Fruit fly (Drosophila melanogaster): ENCODE measurements around the gene CG9004.

Gene CG9004

dm6 chr3L:2373421-2374043 lies at the start of gene CG9004, which contains the start of gene mRpL23 (continued):
- TF ChIP-seq dpn (GFP tag; optimal IDR thresholded peaks at IDR 0.05): peak; percentile 99
- TF ChIP-seq mirr (GFP tag; optimal IDR thresholded peaks at IDR 0.05): peak; percentile 99
- TF ChIP-seq slou (GFP tag; optimal IDR thresholded peaks at IDR 0.05): peak; percentile 99
- peak; percentile 99 for TF ChIP-seq CrebB (tag; optimal IDR thresholded peaks at IDR 0.05)
- TF ChIP-seq CG16863 (GFP tag; optimal IDR thresholded peaks at IDR 0.05): peak; percentile 98
- peak; percentile 89 for TF ChIP-seq grn (GFP tag; optimal IDR thresholded peaks at IDR 0.05)
- peak; percentile 99 for TF ChIP-seq CG9215 (GFP tag; IDR thresholded peaks at IDR 0.05)
- peak; percentile 96 for TF ChIP-seq CG33557 (GFP tag; optimal IDR thresholded peaks at IDR 0.05)
- TF ChIP-seq Taf1 (GFP tag; IDR thresholded peaks at IDR 0.05): peak; percentile 99
- peak; percentile 95 for TF ChIP-seq pb (GFP tag; optimal IDR thresholded peaks at IDR 0.05)
- peak; percentile 99 for TF ChIP-seq HHEX (GFP tag; optimal IDR thresholded peaks at IDR 0.05)
- peak; percentile 94 for TF ChIP-seq CG8281 (tag; optimal IDR thresholded peaks at IDR 0.05)
- peak; percentile 97 for TF ChIP-seq CG1529 (GFP tag; optimal IDR thresholded peaks at IDR 0.05)
- 0 out of 2 replicates have a peak, but pooled peaks have one; percentile 30 for TF ChIP-seq Bgb (GFP tag; IDR thresholded peaks at IDR 0.05; ENCODE audit: partially characterized antibody)
- TF ChIP-seq zf30C (GFP tag; optimal IDR thresholded peaks at IDR 0.05): peak; percentile 32
- peak; percentile 97 for TF ChIP-seq nau (GFP tag; optimal IDR thresholded peaks at IDR 0.05)
- no peak for TF ChIP-seq cad (GFP tag; optimal IDR thresholded peaks at IDR 0.05)
- TF ChIP-seq yki (optimal IDR thresholded peaks at IDR 0.05): no peak
- peak; percentile 97 for TF ChIP-seq CG12071 (GFP tag; optimal IDR thresholded peaks at IDR 0.05)
- TF ChIP-seq C15 (GFP tag; IDR thresholded peaks at IDR 0.05): peak; percentile 99
- TF ChIP-seq CG11560 (tag; IDR thresholded peaks at IDR 0.05): peak; percentile 95
- peak; percentile 98 for TF ChIP-seq sug (tag; optimal IDR thresholded peaks at IDR 0.05)
- peak; percentile 98 for TF ChIP-seq CG3281 (GFP tag; optimal IDR thresholded peaks at IDR 0.05)
- peak; percentile 99 for TF ChIP-seq CG12942 (GFP tag; optimal IDR thresholded peaks at IDR 0.05)
- TF ChIP-seq CG6683 (GFP tag; optimal IDR thresholded peaks at IDR 0.05): peak; percentile 97
- TF ChIP-seq CG13287 (GFP tag; IDR thresholded peaks at IDR 0.05; ENCODE audit: partially characterized antibody): peak; percentile 63
- peak; percentile 92 for TF ChIP-seq exex (tag; optimal IDR thresholded peaks at IDR 0.05)
- TF ChIP-seq CG10321 (GFP tag; IDR thresholded peaks at IDR 0.05): peak; percentile 91
- peak; percentile 99 for TF ChIP-seq CG18619 (GFP tag; optimal IDR thresholded peaks at IDR 0.05)
- TF ChIP-seq CG10209 (GFP tag; optimal IDR thresholded peaks at IDR 0.05): peak; percentile 99
- peak; percentile 93 for TF ChIP-seq p53 (GFP tag; optimal IDR thresholded peaks at IDR 0.05)
- TF ChIP-seq H15 (GFP tag; IDR thresholded peaks at IDR 0.05): peak; percentile 100
- TF ChIP-seq Lhr (GFP tag; optimal IDR thresholded peaks at IDR 0.05): peak; percentile 97
- no peak for TF ChIP-seq inv (GFP tag; IDR thresholded peaks at IDR 0.05; ENCODE audit: partially characterized antibody)
- TF ChIP-seq Elba2 (GFP tag; optimal IDR thresholded peaks at IDR 0.05): peak; percentile 95
- no peak for TF ChIP-seq CG2129 (GFP tag; IDR thresholded peaks at IDR 0.05; ENCODE audit: partially characterized antibody)
- TF ChIP-seq ham (GFP tag; IDR thresholded peaks at IDR 0.05): peak; percentile 98
- TF ChIP-seq CG2875 (GFP tag; optimal IDR thresholded peaks at IDR 0.05): peak; percentile 97
- TF ChIP-seq CG12155 (GFP tag; optimal IDR thresholded peaks at IDR 0.05): peak; percentile 99
- peak; percentile 67 for TF ChIP-seq pros (GFP tag; optimal IDR thresholded peaks at IDR 0.05)
- peak; percentile 100 for TF ChIP-seq CG9932 (GFP tag; IDR thresholded peaks at IDR 0.05)
- peak; percentile 99 for TF ChIP-seq bab2 (GFP tag; optimal IDR thresholded peaks at IDR 0.05)
- TF ChIP-seq org-1 (GFP tag; optimal IDR thresholded peaks at IDR 0.05): peak; percentile 97
- 0 out of 2 replicates have a peak, but pooled peaks have one; percentile 20 for TF ChIP-seq Scr (GFP tag; IDR thresholded peaks at IDR 0.05; ENCODE audit: partially characterized antibody)
- peak; percentile 99 for TF ChIP-seq CG2678 (tag; optimal IDR thresholded peaks at IDR 0.05)
- peak; percentile 97 for TF ChIP-seq NK7.1 (GFP tag; optimal IDR thresholded peaks at IDR 0.05)
- TF ChIP-seq CG4404 (GFP tag; IDR thresholded peaks at IDR 0.05): peak; percentile 100
- TF ChIP-seq zen2 (GFP tag; IDR thresholded peaks at IDR 0.05; ENCODE audit: partially characterized antibody): no peak
- peak; percentile 96 for TF ChIP-seq Vsx1 (GFP tag; optimal IDR thresholded peaks at IDR 0.05)
